ENCODE assay signal across 1 fruit fly cellular context in genomic region chr3R:5466875-5467274, dm6.
A peak's percentile ranks its signal among the peaks of the same experiment; 100 is the strongest.
TF ChIP-seq lines count a peak whose summit lies in the region.

Gene RpL35A (minus strand): TSS chr3R:5467101.

TF ChIP-seq in whole organism, embryonic, 481 proteins besides CTCF, POLR2A, EP300 and RAD21 (continued from another document and continues in another):
- peak; percentile 9 for TF ChIP-seq CG3838 (GFP tag; optimal IDR thresholded peaks at IDR 0.05; lab: Kevin White, UChicago)
- peak; percentile 74 for TF ChIP-seq Side (GFP tag; optimal IDR thresholded peaks at IDR 0.05; lab: Kevin White, UChicago)
- peak; percentile 74; the same call in 2 of the 3 replicates for TF ChIP-seq sr (GFP tag; IDR thresholded peaks at IDR 0.05; lab: Robert Waterston, UW)
- TF ChIP-seq tap (tag; optimal IDR thresholded peaks at IDR 0.05; lab: Kevin White, UChicago), result peak; percentile 63
- no peak for TF ChIP-seq Sry-β (GFP tag; optimal IDR thresholded peaks at IDR 0.05; lab: Kevin White, UChicago)
- peak; percentile 94 for TF ChIP-seq YL-1 (GFP tag; optimal IDR thresholded peaks at IDR 0.05; lab: Kevin White, UChicago)
- TF ChIP-seq inv (GFP tag; IDR thresholded peaks at IDR 0.05; lab: Robert Waterston, UW; ENCODE audit: partially characterized antibody), result no peak
- TF ChIP-seq CG17829 (tag; optimal IDR thresholded peaks at IDR 0.05; lab: Kevin White, UChicago), result peak; percentile 76
- TF ChIP-seq Taf1 (GFP tag; IDR thresholded peaks at IDR 0.05; lab: Robert Waterston, UW), result no peak
- peak; percentile 70 for TF ChIP-seq CG12391 (tag; optimal IDR thresholded peaks at IDR 0.05; lab: Kevin White, UChicago)
- peak; percentile 43 for TF ChIP-seq grn (GFP tag; optimal IDR thresholded peaks at IDR 0.05; lab: Kevin White, UChicago)
- TF ChIP-seq fu2 (GFP tag; optimal IDR thresholded peaks at IDR 0.05; lab: Kevin White, UChicago), result peak; percentile 19
- TF ChIP-seq CG2202 (tag; optimal IDR thresholded peaks at IDR 0.05; lab: Kevin White, UChicago), result peak; percentile 75
- peak; percentile 50 for TF ChIP-seq CG9932 (GFP tag; IDR thresholded peaks at IDR 0.05; lab: Robert Waterston, UW)
- TF ChIP-seq Mrtf (GFP tag; IDR thresholded peaks at IDR 0.05; lab: Robert Waterston, UW), result no peak
- TF ChIP-seq Tbp (GFP tag; optimal IDR thresholded peaks at IDR 0.05; lab: Kevin White, UChicago), result no peak
- TF ChIP-seq Ets97D (GFP tag; optimal IDR thresholded peaks at IDR 0.05; lab: Kevin White, UChicago), result peak; percentile 99
- TF ChIP-seq NK7.1 (GFP tag; optimal IDR thresholded peaks at IDR 0.05; lab: Kevin White, UChicago), result peak; percentile 50
- TF ChIP-seq corto (GFP tag; optimal IDR thresholded peaks at IDR 0.05; lab: Kevin White, UChicago), result no peak
- peak; percentile 25 for TF ChIP-seq fd3F (GFP tag; optimal IDR thresholded peaks at IDR 0.05; lab: Kevin White, UChicago)
- no peak for TF ChIP-seq toy (GFP tag; IDR thresholded peaks at IDR 0.05; lab: Robert Waterston, UW)
- peak; percentile 60 for TF ChIP-seq CG10979 (tag; optimal IDR thresholded peaks at IDR 0.05; lab: Kevin White, UChicago)
- TF ChIP-seq CG1647 (GFP tag; optimal IDR thresholded peaks at IDR 0.05; lab: Kevin White, UChicago), result peak; percentile 27
- TF ChIP-seq ind (GFP tag; optimal IDR thresholded peaks at IDR 0.05; lab: Kevin White, UChicago), result no peak
- TF ChIP-seq Optix (GFP tag; IDR thresholded peaks at IDR 0.05; lab: Robert Waterston, UW), result peak; percentile 49; the same call in 2 of the 3 replicates
- TF ChIP-seq CG1603 (tag; optimal IDR thresholded peaks at IDR 0.05; lab: Kevin White, UChicago), result peak; percentile 73
- peak; percentile 56 for TF ChIP-seq vfl (GFP tag; optimal IDR thresholded peaks at IDR 0.05; lab: Kevin White, UChicago)
- peak; percentile 93 for TF ChIP-seq NC2β (GFP tag; optimal IDR thresholded peaks at IDR 0.05; lab: Kevin White, UChicago)
- peak; percentile 80 for TF ChIP-seq CG10543 (GFP tag; optimal IDR thresholded peaks at IDR 0.05; lab: Kevin White, UChicago)
- TF ChIP-seq Dip2 (GFP tag; IDR thresholded peaks at IDR 0.05; lab: Robert Waterston, UW), result no peak
- 0 out of 2 replicates have a peak, but pooled peaks have one; percentile 25 for TF ChIP-seq CG14441 (GFP tag; IDR thresholded peaks at IDR 0.05; lab: Robert Waterston, UW)
- TF ChIP-seq CG3407 (GFP tag; optimal IDR thresholded peaks at IDR 0.05; lab: Kevin White, UChicago), result peak; percentile 70
- TF ChIP-seq CG13287 (GFP tag; IDR thresholded peaks at IDR 0.05; lab: Robert Waterston, UW; ENCODE audit: partially characterized antibody), result no peak; the same call in 1 of the 2 replicates
- no peak for TF ChIP-seq bab2 (GFP tag; optimal IDR thresholded peaks at IDR 0.05; lab: Kevin White, UChicago)
- peak; percentile 34 for TF ChIP-seq D19B (GFP tag; optimal IDR thresholded peaks at IDR 0.05; lab: Kevin White, UChicago)
- TF ChIP-seq H15 (GFP tag; IDR thresholded peaks at IDR 0.05; lab: Robert Waterston, UW), result 0 out of 3 replicates have a peak, but pooled peaks have one; percentile 9
- peak; percentile 77 for TF ChIP-seq CG12299 (tag; optimal IDR thresholded peaks at IDR 0.05; lab: Kevin White, UChicago)
- peak; percentile 12 for TF ChIP-seq emc (GFP tag; optimal IDR thresholded peaks at IDR 0.05; lab: Kevin White, UChicago)
- peak; percentile 84 for TF ChIP-seq CG6813 (GFP tag; optimal IDR thresholded peaks at IDR 0.05; lab: Kevin White, UChicago)
- no peak for TF ChIP-seq CG3726 (GFP tag; IDR thresholded peaks at IDR 0.05; lab: Robert Waterston, UW)
- peak in 1 of 2 experiments; percentile 73 for TF ChIP-seq Eip74EF (GFP tag; optimal IDR thresholded peaks at IDR 0.05; lab: Kevin White, UChicago)
- peak; percentile 93 for TF ChIP-seq CG13296 (GFP tag; optimal IDR thresholded peaks at IDR 0.05; lab: Kevin White, UChicago)
- no peak for TF ChIP-seq Trl (optimal IDR thresholded peaks at IDR 0.05; lab: Kevin White, UChicago)
- TF ChIP-seq Trl (GFP tag; optimal IDR thresholded peaks at IDR 0.05; lab: Kevin White, UChicago), result peak; percentile 70
- peak; percentile 56 for TF ChIP-seq CG13894 (tag; optimal IDR thresholded peaks at IDR 0.05; lab: Kevin White, UChicago)
- no peak for TF ChIP-seq Usf (GFP tag; optimal IDR thresholded peaks at IDR 0.05; lab: Kevin White, UChicago)
- TF ChIP-seq CG2678 (tag; optimal IDR thresholded peaks at IDR 0.05; lab: Kevin White, UChicago), result peak; percentile 63
- no peak for TF ChIP-seq prd (optimal IDR thresholded peaks at IDR 0.05; lab: Kevin White, UChicago)
- peak; percentile 28; the same call in 1 of the 3 replicates for TF ChIP-seq prd (GFP tag; IDR thresholded peaks at IDR 0.05; lab: Robert Waterston, UW)
- peak; percentile 74 for TF ChIP-seq CG12219 (GFP tag; optimal IDR thresholded peaks at IDR 0.05; lab: Kevin White, UChicago)
- TF ChIP-seq CG4424 (GFP tag; optimal IDR thresholded peaks at IDR 0.05; lab: Kevin White, UChicago), result peak; percentile 59
- TF ChIP-seq pita (GFP tag; optimal IDR thresholded peaks at IDR 0.05; lab: Kevin White, UChicago), result no peak
- peak; percentile 69 for TF ChIP-seq sob (GFP tag; IDR thresholded peaks at IDR 0.05; lab: Robert Waterston, UW)
- peak; percentile 49; the same call in 2 of the 3 replicates for TF ChIP-seq Opbp (GFP tag; IDR thresholded peaks at IDR 0.05; lab: Robert Waterston, UW; ENCODE audit: partially characterized antibody)
- TF ChIP-seq CG30020 (tag; optimal IDR thresholded peaks at IDR 0.05; lab: Kevin White, UChicago), result peak; percentile 47
- TF ChIP-seq PHDP (tag; optimal IDR thresholded peaks at IDR 0.05; lab: Kevin White, UChicago), result peak; percentile 79
- no peak for TF ChIP-seq HmgD (GFP tag; optimal IDR thresholded peaks at IDR 0.05; lab: Kevin White, UChicago)
- TF ChIP-seq ci (GFP tag; IDR thresholded peaks at IDR 0.05; lab: Robert Waterston, UW), result peak; percentile 94
- peak; percentile 100 for TF ChIP-seq CG17186 (GFP tag; optimal IDR thresholded peaks at IDR 0.05; lab: Kevin White, UChicago)
- TF ChIP-seq CG11093 (GFP tag; IDR thresholded peaks at IDR 0.05; lab: Robert Waterston, UW), result no peak
- peak in 1 of 2 experiments; percentile 67 for TF ChIP-seq Pdp1 (GFP tag; optimal IDR thresholded peaks at IDR 0.05; lab: Kevin White, UChicago)
- TF ChIP-seq CG8944 (GFP tag; optimal IDR thresholded peaks at IDR 0.05; lab: Kevin White, UChicago), result no peak
- TF ChIP-seq Nf-YC (tag; optimal IDR thresholded peaks at IDR 0.05; lab: Kevin White, UChicago), result peak; percentile 68
- TF ChIP-seq CG10565 (GFP tag; optimal IDR thresholded peaks at IDR 0.05; lab: Kevin White, UChicago), result no peak
- TF ChIP-seq CG12744 (GFP tag; optimal IDR thresholded peaks at IDR 0.05; lab: Kevin White, UChicago), result peak; percentile 16
- TF ChIP-seq Hmr (GFP tag; optimal IDR thresholded peaks at IDR 0.05; lab: Kevin White, UChicago), result peak; percentile 90
- peak; percentile 87 for TF ChIP-seq mirr (GFP tag; optimal IDR thresholded peaks at IDR 0.05; lab: Kevin White, UChicago)
- TF ChIP-seq Antp (GFP tag; optimal IDR thresholded peaks at IDR 0.05; lab: Kevin White, UChicago), result no peak
- TF ChIP-seq Ssrp (tag; optimal IDR thresholded peaks at IDR 0.05; lab: Kevin White, UChicago), result no peak
- peak; percentile 90 for TF ChIP-seq chm (GFP tag; IDR thresholded peaks at IDR 0.05; lab: Robert Waterston, UW)
- TF ChIP-seq insv (GFP tag; optimal IDR thresholded peaks at IDR 0.05; lab: Kevin White, UChicago), result peak in 1 of 2 experiments; percentile 61
- peak; percentile 70 for TF ChIP-seq onecut (GFP tag; IDR thresholded peaks at IDR 0.05; lab: Robert Waterston, UW)
- TF ChIP-seq Atf-2 (GFP tag; optimal IDR thresholded peaks at IDR 0.05; lab: Kevin White, UChicago), result peak; percentile 17
- no peak for TF ChIP-seq jing (GFP tag; optimal IDR thresholded peaks at IDR 0.05; lab: Kevin White, UChicago)
- TF ChIP-seq maf-S (GFP tag; optimal IDR thresholded peaks at IDR 0.05; lab: Kevin White, UChicago), result peak; percentile 45
- TF ChIP-seq CG18619 (GFP tag; optimal IDR thresholded peaks at IDR 0.05; lab: Kevin White, UChicago), result peak; percentile 82
- peak; percentile 57 for TF ChIP-seq CG11247 (GFP tag; IDR thresholded peaks at IDR 0.05; lab: Robert Waterston, UW)
- no peak for TF ChIP-seq zen2 (GFP tag; IDR thresholded peaks at IDR 0.05; lab: Robert Waterston, UW; ENCODE audit: partially characterized antibody)
- TF ChIP-seq CG3281 (GFP tag; optimal IDR thresholded peaks at IDR 0.05; lab: Kevin White, UChicago), result peak; percentile 86
- peak; percentile 64 for TF ChIP-seq nerfin-1 (tag; optimal IDR thresholded peaks at IDR 0.05; lab: Kevin White, UChicago)
- TF ChIP-seq lbe (GFP tag; optimal IDR thresholded peaks at IDR 0.05; lab: Kevin White, UChicago), result peak; percentile 74
- TF ChIP-seq cg (GFP tag; optimal IDR thresholded peaks at IDR 0.05; lab: Kevin White, UChicago), result no peak
- no peak for TF ChIP-seq Lim3 (GFP tag; IDR thresholded peaks at IDR 0.05; lab: Robert Waterston, UW)
- TF ChIP-seq CG15601 (tag; optimal IDR thresholded peaks at IDR 0.05; lab: Kevin White, UChicago), result peak; percentile 75
- TF ChIP-seq CG8359 (GFP tag; optimal IDR thresholded peaks at IDR 0.05; lab: Kevin White, UChicago; ENCODE audit: borderline replicate concordance), result peak; percentile 75
- no peak for TF ChIP-seq nau (GFP tag; optimal IDR thresholded peaks at IDR 0.05; lab: Kevin White, UChicago)
- peak; percentile 36; the same call in 1 of the 2 replicates for TF ChIP-seq wdn (GFP tag; IDR thresholded peaks at IDR 0.05; lab: Robert Waterston, UW)
- TF ChIP-seq ab (GFP tag; optimal IDR thresholded peaks at IDR 0.05; lab: Kevin White, UChicago), result no peak
- peak; percentile 83 for TF ChIP-seq CG9727 (GFP tag; optimal IDR thresholded peaks at IDR 0.05; lab: Kevin White, UChicago)
- no peak; the same call in 1 of the 2 replicates for TF ChIP-seq amos (GFP tag; IDR thresholded peaks at IDR 0.05; lab: Robert Waterston, UW; ENCODE audit: partially characterized antibody)
- no peak for TF ChIP-seq Hr39 (optimal IDR thresholded peaks at IDR 0.05; lab: Kevin White, UChicago)
- TF ChIP-seq gro (GFP tag; optimal IDR thresholded peaks at IDR 0.05; lab: Kevin White, UChicago), result peak; percentile 76
- TF ChIP-seq gcm (GFP tag; optimal IDR thresholded peaks at IDR 0.05; lab: Kevin White, UChicago), result peak; percentile 77
- peak; percentile 79 for TF ChIP-seq CG18599 (GFP tag; optimal IDR thresholded peaks at IDR 0.05; lab: Kevin White, UChicago)
- peak; percentile 58 for TF ChIP-seq CG18262 (tag; optimal IDR thresholded peaks at IDR 0.05; lab: Kevin White, UChicago)
- TF ChIP-seq Sox102F (GFP tag; optimal IDR thresholded peaks at IDR 0.05; lab: Kevin White, UChicago), result no peak
- peak; percentile 67 for TF ChIP-seq ems (GFP tag; optimal IDR thresholded peaks at IDR 0.05; lab: Kevin White, UChicago)
- peak; percentile 63 for TF ChIP-seq Hr51 (GFP tag; optimal IDR thresholded peaks at IDR 0.05; lab: Kevin White, UChicago)
- peak; percentile 89 for TF ChIP-seq CG33213 (GFP tag; optimal IDR thresholded peaks at IDR 0.05; lab: Kevin White, UChicago)
- TF ChIP-seq row (GFP tag; IDR thresholded peaks at IDR 0.05; lab: Robert Waterston, UW), result 0 out of 3 replicates have a peak, but pooled peaks have one; percentile 40
- TF ChIP-seq CG18764 (GFP tag; optimal IDR thresholded peaks at IDR 0.05; lab: Kevin White, UChicago), result peak; percentile 48
- no peak for TF ChIP-seq hbn (GFP tag; IDR thresholded peaks at IDR 0.05; lab: Robert Waterston, UW; ENCODE audit: partially characterized antibody)
- peak; percentile 60 for TF ChIP-seq eyg (GFP tag; optimal IDR thresholded peaks at IDR 0.05; lab: Kevin White, UChicago)
- TF ChIP-seq run (tag; optimal IDR thresholded peaks at IDR 0.05; lab: Kevin White, UChicago), result peak; percentile 24
- TF ChIP-seq pzg (GFP tag; optimal IDR thresholded peaks at IDR 0.05; lab: Kevin White, UChicago), result peak; percentile 80
- TF ChIP-seq ato (GFP tag; IDR thresholded peaks at IDR 0.05; lab: Robert Waterston, UW; ENCODE audit: partially characterized antibody), result no peak
- peak; percentile 43 for TF ChIP-seq Oli (tag; optimal IDR thresholded peaks at IDR 0.05; lab: Kevin White, UChicago)
- TF ChIP-seq CG7745 (tag; optimal IDR thresholded peaks at IDR 0.05; lab: Kevin White, UChicago), result no peak
- TF ChIP-seq CG9609 (GFP tag; optimal IDR thresholded peaks at IDR 0.05; lab: Kevin White, UChicago), result peak; percentile 50
- TF ChIP-seq CG10147 (GFP tag; optimal IDR thresholded peaks at IDR 0.05; lab: Kevin White, UChicago), result peak; percentile 56
- no peak for TF ChIP-seq br (optimal IDR thresholded peaks at IDR 0.05; lab: Kevin White, UChicago)
- no peak for TF ChIP-seq CG15073 (GFP tag; optimal IDR thresholded peaks at IDR 0.05; lab: Kevin White, UChicago)
- TF ChIP-seq CG16813 (GFP tag; IDR thresholded peaks at IDR 0.05; lab: Robert Waterston, UW; ENCODE audit: partially characterized antibody), result no peak
- no peak for TF ChIP-seq lmd (GFP tag; IDR thresholded peaks at IDR 0.05; lab: Robert Waterston, UW)
- no peak for TF ChIP-seq eve (GFP tag; optimal IDR thresholded peaks at IDR 0.05; lab: Kevin White, UChicago)
- TF ChIP-seq wor (GFP tag; IDR thresholded peaks at IDR 0.05; lab: Robert Waterston, UW), result no peak
- TF ChIP-seq bcd (GFP tag; optimal IDR thresholded peaks at IDR 0.05; lab: Kevin White, UChicago), result peak; percentile 80
- TF ChIP-seq Rx (GFP tag; IDR thresholded peaks at IDR 0.05; lab: Robert Waterston, UW), result no peak
- TF ChIP-seq bigmax (GFP tag; optimal IDR thresholded peaks at IDR 0.05; lab: Kevin White, UChicago), result peak; percentile 75
- TF ChIP-seq HLH4C (GFP tag; IDR thresholded peaks at IDR 0.05; lab: Robert Waterston, UW; ENCODE audit: partially characterized antibody), result no peak
- TF ChIP-seq CG17568 (GFP tag; optimal IDR thresholded peaks at IDR 0.05; lab: Kevin White, UChicago), result no peak
- peak; percentile 69 for TF ChIP-seq vvl (GFP tag; IDR thresholded peaks at IDR 0.05; lab: Robert Waterston, UW)
- peak; percentile 71 for TF ChIP-seq CG15269 (tag; optimal IDR thresholded peaks at IDR 0.05; lab: Kevin White, UChicago)
- TF ChIP-seq CG15011 (GFP tag; optimal IDR thresholded peaks at IDR 0.05; lab: Kevin White, UChicago), result no peak
- TF ChIP-seq CG8478 (optimal IDR thresholded peaks at IDR 0.05; lab: Kevin White, UChicago), result no peak
- no peak for TF ChIP-seq jumu (GFP tag; optimal IDR thresholded peaks at IDR 0.05; lab: Kevin White, UChicago)
- TF ChIP-seq pum (GFP tag; optimal IDR thresholded peaks at IDR 0.05; lab: Kevin White, UChicago), result peak; percentile 30
- TF ChIP-seq Oaz (GFP tag; IDR thresholded peaks at IDR 0.05; lab: Robert Waterston, UW), result no peak
- peak; percentile 55; the same call in 1 of the 2 replicates for TF ChIP-seq Awh (GFP tag; IDR thresholded peaks at IDR 0.05; lab: Robert Waterston, UW)
- TF ChIP-seq luna (GFP tag; optimal IDR thresholded peaks at IDR 0.05; lab: Kevin White, UChicago), result peak; percentile 29
- no peak for TF ChIP-seq aop (GFP tag; IDR thresholded peaks at IDR 0.05; lab: Robert Waterston, UW)
